Worm (Caenorhabditis elegans) whole organism, early embryonic: ENCODE results near the gene C52D10.3.
"Not testable (repeated sequence)": the region's sequence is repeated elsewhere in the genome, so short reads cannot be mapped to it uniquely, and the experiment has no call there.

Experiments
- F13C5.2 ChIP-seq: sonication (generic microtip); optimal IDR thresholded peaks from 2 replicates; lab custom pipeline; 2017; ENCODE audit warnings: mild to moderate bottlenecking, missing genetic modification characterization, inconsistent platforms, missing compliant biosample characterization
- aly-1 ChIP-seq: sonication (generic microtip); optimal IDR thresholded peaks from 2 replicates; lab custom pipeline; 2016; ENCODE audit warnings: missing genetic modification characterization, missing compliant biosample characterization
- ama-1 ChIP-seq: fragments of 150-350 bp; optimal IDR thresholded peaks from 2 replicates; lab custom pipeline; 2014
- ceh-13 ChIP-seq: fragments of 200-800 bp; sonication (Bioruptor generic); optimal IDR thresholded peaks from 2 replicates; lab custom pipeline; 2018; ENCODE audit warnings: mild to moderate bottlenecking, missing genetic modification characterization, missing compliant biosample characterization
- ets-7 ChIP-seq: sonication (generic microtip); optimal IDR thresholded peaks from 2 replicates; lab custom pipeline; 2016; ENCODE audit warnings: missing genotype, missing genetic modification characterization, missing compliant biosample characterization
- flt-1 ChIP-seq: fragments of 200-800 bp; sonication (Bioruptor generic); IDR thresholded peaks from 2 replicates; pipeline ENCODE4 v1.3.6; 2022; ENCODE audit warnings: missing genetic modification characterization, missing compliant biosample characterization
- hmbx-1 ChIP-seq: sonication (generic microtip); optimal IDR thresholded peaks from 2 replicates; lab custom pipeline; 2016; ENCODE audit warnings: mild to moderate bottlenecking, missing genetic modification characterization, missing compliant biosample characterization
- hmg-4 ChIP-seq: fragments of 200-800 bp; sonication (Bioruptor generic); optimal IDR thresholded peaks from 2 replicates; lab custom pipeline; 2018; ENCODE audit warnings: mild to moderate bottlenecking, missing genetic modification characterization, missing compliant biosample characterization
- hnd-1 ChIP-seq: sonication (generic microtip); optimal IDR thresholded peaks from 2 replicates; lab custom pipeline; 2016; ENCODE audit warnings: missing genetic modification characterization, missing compliant biosample characterization
- scrt-1 ChIP-seq: fragments of 200-800 bp; sonication (Bioruptor generic); IDR thresholded peaks from 2 replicates; pipeline ENCODE4 v1.3.6; 2022; ENCODE audit warnings: missing genetic modification characterization, missing compliant biosample characterization
- sea-1 ChIP-seq: fragments of 200-800 bp; sonication (Bioruptor generic); conservative IDR thresholded peaks from 2 replicates; pipeline ENCODE4 v1.3.6; 2022; ENCODE audit warnings: missing genetic modification characterization, missing compliant biosample characterization
- tbx-11 ChIP-seq: fragments of 200-800 bp; sonication (Bioruptor generic); IDR thresholded peaks from 2 replicates; pipeline ENCODE4 v1.3.6; 2022; ENCODE audit warnings: missing genetic modification characterization, missing compliant biosample characterization
- tbx-37 ChIP-seq: fragments of 200-800 bp; sonication (Bioruptor generic); conservative IDR thresholded peaks from 2 replicates; pipeline ENCODE4 v1.3.6; 2022; ENCODE audit warnings: missing genetic modification reagents, missing genetic modification characterization, missing compliant biosample characterization
- tra-4 ChIP-seq: sonication (generic microtip); optimal IDR thresholded peaks from 2 replicates; lab custom pipeline; 2017; ENCODE audit warnings: missing genetic modification characterization, missing compliant biosample characterization

ce11 chrIV:17165734-17166133 is 10.5 kb upstream of the C52D10.3 start, which contains the start of gene skr-8:
- not testable (repeated sequence) for TF ChIP-seq ama-1; ceh-13 (GFP tag; lab: Kevin White, UChicago); flt-1 (GFP tag; lab: Robert Waterston, UW); hmbx-1; ets-7 (tag; lab: Kevin White, UChicago); hnd-1 (tag; lab: Kevin White, UChicago); scrt-1 (GFP tag; lab: Robert Waterston, UW); sea-1 (GFP tag; lab: Robert Waterston, UW); hmg-4 (GFP tag; lab: Kevin White, UChicago); aly-1 (tag; lab: Kevin White, UChicago); F13C5.2; tbx-37; tbx-11 (GFP tag; lab: Robert Waterston, UW); tra-4 (tag; lab: Kevin White, UChicago)
